Fruit fly (Drosophila melanogaster): ENCODE results near the gene Alg7.

Alg7 gene

DNA sequence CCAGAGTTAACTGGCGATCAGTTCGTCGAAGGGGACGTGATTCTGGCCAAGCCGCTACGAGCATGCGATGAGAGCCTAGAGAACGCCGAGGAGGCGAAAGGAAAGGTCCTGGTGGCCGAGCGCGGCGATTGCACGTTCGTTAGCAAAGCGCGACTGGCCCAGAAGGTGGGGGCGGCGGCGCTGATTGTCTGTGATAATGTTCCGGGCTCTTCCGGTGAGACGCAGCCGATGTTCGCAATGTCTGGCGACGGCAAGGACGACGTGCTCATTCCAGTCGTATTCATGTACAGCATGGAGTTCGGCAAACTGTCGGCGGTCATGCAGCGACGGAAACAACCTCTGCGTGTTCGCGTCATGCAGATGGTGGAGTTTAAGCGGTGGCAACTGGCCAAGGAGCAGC lies 16.8 kb downstream of the Alg7 start:
- no peak for TF ChIP-seq foxo (GFP tag; optimal IDR thresholded peaks at IDR 0.05)
- no peak for TF ChIP-seq Abd-B (GFP tag; optimal IDR thresholded peaks at IDR 0.05)

dm6 chr2L:13202960-13203436 lies 24.0 kb downstream of the Alg7 start, which contains the start of gene CG16972:
TSS of gene CG16972 (minus strand) at chr2L:13203295.
- TF ChIP-seq Myc (optimal IDR thresholded peaks at IDR 0.05) (no peak), psq (GFP tag; optimal IDR thresholded peaks at IDR 0.05) (no peak), HLH106 (tag; optimal IDR thresholded peaks at IDR 0.05) (no peak), Rel (GFP tag; optimal IDR thresholded peaks at IDR 0.05) (no peak), Rel (tag; optimal IDR thresholded peaks at IDR 0.05) (peak; percentile 76), dl (GFP tag; optimal IDR thresholded peaks at IDR 0.05; ENCODE audit: insufficient read depth in 1 of 2, partially characterized antibody in 2 of 2) (no peak)

dm6 chr2L:13203437-13204137 lies 24.5 kb downstream of the Alg7 start, which contains the start of gene Pect:
TSS of gene Pect (plus strand) at chr2L:13203762.
- TF ChIP-seq Hr83 (GFP tag; optimal IDR thresholded peaks at IDR 0.05; ENCODE audit: poor library complexity, severe bottlenecking) (no peak), h (GFP tag; optimal IDR thresholded peaks at IDR 0.05) (peak; percentile 47), Sp1 (GFP tag; optimal IDR thresholded peaks at IDR 0.05) (peak; percentile 30), Hnf4 (GFP tag; optimal IDR thresholded peaks at IDR 0.05) (no peak), dl (GFP tag; optimal IDR thresholded peaks at IDR 0.05; ENCODE audit: insufficient read depth in 1 of 2, partially characterized antibody in 2 of 2) (peak in 1 of 2 experiments; percentile 17), N (GFP tag; optimal IDR thresholded peaks at IDR 0.05) (no peak), pan (optimal IDR thresholded peaks at IDR 0.05) (no peak), Dif (GFP tag; optimal IDR thresholded peaks at IDR 0.05; ENCODE audit: partially characterized antibody) (peak; percentile 51), Rel (GFP tag; optimal IDR thresholded peaks at IDR 0.05) (no peak), Rel (tag; optimal IDR thresholded peaks at IDR 0.05) (peak; percentile 53), psq (GFP tag; optimal IDR thresholded peaks at IDR 0.05) (peak; percentile 43)

DNA sequence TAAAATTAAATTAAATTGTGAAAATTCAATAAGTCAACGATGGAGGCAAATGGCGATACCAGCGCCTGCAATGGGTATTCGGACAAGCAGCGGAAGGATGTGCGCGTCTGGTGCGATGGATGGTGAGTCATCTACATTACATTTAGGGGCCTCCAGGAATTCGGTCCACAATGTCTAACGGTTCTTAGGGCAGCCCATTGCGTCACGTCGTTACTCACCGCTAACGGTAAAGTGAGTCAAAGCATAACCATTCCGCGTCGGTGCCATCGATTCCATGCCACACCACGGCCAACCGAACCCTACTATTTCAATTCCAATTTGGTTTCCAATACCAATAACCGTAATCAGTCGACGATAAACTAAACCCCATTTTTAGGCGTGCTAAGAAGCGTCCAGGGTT lies 25.1 kb downstream of the Alg7 start:
- TF ChIP-seq Vsx2 (GFP tag; optimal IDR thresholded peaks at IDR 0.05; ENCODE audit: partially characterized antibody) (no peak), Dfd (GFP tag; optimal IDR thresholded peaks at IDR 0.05) (no peak), foxo (GFP tag; optimal IDR thresholded peaks at IDR 0.05) (no peak), pan (optimal IDR thresholded peaks at IDR 0.05) (no peak), Jra (GFP tag; optimal IDR thresholded peaks at IDR 0.05) (no peak), sage (GFP tag; optimal IDR thresholded peaks at IDR 0.05) (no peak), sv (GFP tag; optimal IDR thresholded peaks at IDR 0.05) (no peak), Sp1 (GFP tag; optimal IDR thresholded peaks at IDR 0.05) (no peak), dsf (GFP tag; optimal IDR thresholded peaks at IDR 0.05; ENCODE audit: borderline replicate concordance) (no peak), Hnf4 (GFP tag; optimal IDR thresholded peaks at IDR 0.05) (no peak), Dif (GFP tag; optimal IDR thresholded peaks at IDR 0.05; ENCODE audit: partially characterized antibody) (no peak)

DNA sequence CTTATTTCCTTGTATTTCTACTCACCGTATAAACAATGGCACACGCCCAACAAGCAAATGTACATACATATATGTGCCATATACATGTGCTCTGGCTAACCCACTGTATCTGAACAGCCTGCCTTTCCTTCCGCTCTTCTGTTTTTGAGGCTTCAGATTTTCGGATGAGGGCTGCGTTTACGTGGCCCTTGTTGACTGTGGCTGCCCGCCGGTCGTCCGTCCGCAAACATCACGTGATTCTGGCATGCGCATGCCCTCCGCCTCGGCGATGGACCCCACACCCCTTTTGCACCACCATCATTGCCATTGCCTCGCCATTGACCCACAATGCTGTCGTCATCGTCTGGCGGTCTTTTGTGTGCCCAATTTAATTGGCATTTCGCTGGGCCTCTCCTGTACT lies 26.2 kb downstream of the Alg7 start:
- TF ChIP-seq Hr83 (GFP tag; optimal IDR thresholded peaks at IDR 0.05; ENCODE audit: poor library complexity, severe bottlenecking) = peak; percentile 58
- TF ChIP-seq Abd-B (GFP tag; optimal IDR thresholded peaks at IDR 0.05) = no peak
- no peak for TF ChIP-seq pan (optimal IDR thresholded peaks at IDR 0.05)
- TF ChIP-seq usp (GFP tag; optimal IDR thresholded peaks at IDR 0.05) = no peak
- TF ChIP-seq GATAd (GFP tag; optimal IDR thresholded peaks at IDR 0.05) = no peak
- TF ChIP-seq sv (GFP tag; optimal IDR thresholded peaks at IDR 0.05) = no peak
- TF ChIP-seq Dfd (GFP tag; optimal IDR thresholded peaks at IDR 0.05) = no peak
- TF ChIP-seq tai (GFP tag; optimal IDR thresholded peaks at IDR 0.05) = no peak
- no peak for TF ChIP-seq psq (GFP tag; optimal IDR thresholded peaks at IDR 0.05)
- TF ChIP-seq CrebA (GFP tag; optimal IDR thresholded peaks at IDR 0.05; ENCODE audit: borderline replicate concordance) = no peak
- TF ChIP-seq h (GFP tag; optimal IDR thresholded peaks at IDR 0.05) = peak; percentile 70
- no peak for TF ChIP-seq Mio (GFP tag; optimal IDR thresholded peaks at IDR 0.05)
- no peak for TF ChIP-seq CG9705 (GFP tag; optimal IDR thresholded peaks at IDR 0.05)
- TF ChIP-seq jim (GFP tag; optimal IDR thresholded peaks at IDR 0.05) = no peak
- no peak for TF ChIP-seq Rel (GFP tag; optimal IDR thresholded peaks at IDR 0.05)
- peak; percentile 9 for TF ChIP-seq Rel (tag; optimal IDR thresholded peaks at IDR 0.05)
- no peak for TF ChIP-seq sage (GFP tag; optimal IDR thresholded peaks at IDR 0.05)
- TF ChIP-seq OdsH (GFP tag; optimal IDR thresholded peaks at IDR 0.05) = peak; percentile 21
- peak; percentile 15 for TF ChIP-seq Sp1 (GFP tag; optimal IDR thresholded peaks at IDR 0.05)
- TF ChIP-seq N (GFP tag; optimal IDR thresholded peaks at IDR 0.05) = no peak
- TF ChIP-seq fru (GFP tag; optimal IDR thresholded peaks at IDR 0.05) = peak; percentile 21
- no peak for TF ChIP-seq dl (GFP tag; optimal IDR thresholded peaks at IDR 0.05; ENCODE audit: insufficient read depth in 1 of 2, partially characterized antibody in 2 of 2)
- TF ChIP-seq br (GFP tag; optimal IDR thresholded peaks at IDR 0.05) = peak; percentile 52
- no peak for TF ChIP-seq Jra (GFP tag; optimal IDR thresholded peaks at IDR 0.05)
- TF ChIP-seq brk (GFP tag; optimal IDR thresholded peaks at IDR 0.05) = no peak
- no peak for TF ChIP-seq woc (GFP tag; optimal IDR thresholded peaks at IDR 0.05)
- no peak for TF ChIP-seq Hr78 (GFP tag; optimal IDR thresholded peaks at IDR 0.05)
- TF ChIP-seq Vsx2 (GFP tag; optimal IDR thresholded peaks at IDR 0.05; ENCODE audit: partially characterized antibody) = no peak
- TF ChIP-seq dsf (GFP tag; optimal IDR thresholded peaks at IDR 0.05; ENCODE audit: borderline replicate concordance) = no peak
- no peak for TF ChIP-seq ey (GFP tag; optimal IDR thresholded peaks at IDR 0.05)
- TF ChIP-seq rgr (GFP tag; optimal IDR thresholded peaks at IDR 0.05) = peak; percentile 21
- no peak for TF ChIP-seq lola (GFP tag; optimal IDR thresholded peaks at IDR 0.05)
- no peak for TF ChIP-seq dmrt93B (GFP tag; optimal IDR thresholded peaks at IDR 0.05)
